Worm (Caenorhabditis elegans): Measurements from ENCODE around the gene sprp-4.

Gene sprp-4

DNA sequence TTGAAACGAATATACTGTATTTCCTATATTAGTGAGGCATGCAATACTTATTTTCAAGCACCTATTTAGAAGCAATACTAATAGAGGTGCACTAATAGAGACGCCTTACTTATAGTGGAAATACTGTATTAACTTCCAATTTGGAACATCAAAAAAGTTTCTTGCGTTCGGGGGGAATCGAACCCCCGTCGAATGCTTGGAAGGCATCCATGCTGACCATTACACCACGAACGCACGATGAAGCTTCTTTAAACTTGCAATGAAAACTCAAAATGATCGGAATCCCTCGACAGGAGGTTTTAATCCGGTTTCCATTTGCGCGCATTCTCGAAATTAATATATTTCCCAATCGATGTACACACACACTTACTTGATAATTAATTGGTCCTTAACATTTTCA, 15.2 kb downstream of the sprp-4 start:
- no peak for TF ChIP-seq nhr-11 (tag; optimal IDR thresholded peaks at IDR 0.05)
- peak; percentile 6 for TF ChIP-seq nfya-1 (tag; optimal IDR thresholded peaks at IDR 0.05; ENCODE audit: insufficient read depth)
- TF ChIP-seq nhr-43 (tag; optimal IDR thresholded peaks at IDR 0.05; ENCODE audit: poor library complexity, severe bottlenecking) = peak; percentile 18
- no peak for TF ChIP-seq hmg-11 (tag; optimal IDR thresholded peaks at IDR 0.05)

ce11 chrX:8835887-8836348, 17.5 kb downstream of the sprp-4 start, which contains the start of gene C28G1.2:
TSS of gene C28G1.2 (plus strand) at chrX:8836016.
- TF ChIP-seq skn-1 (tag; optimal IDR thresholded peaks at IDR 0.05) (peak; percentile 85), unc-62 (GFP tag; optimal IDR thresholded peaks at IDR 0.05) (peak; percentile 82), nhr-12 (tag; optimal IDR thresholded peaks at IDR 0.05) (no peak), ztf-11 (tag; optimal IDR thresholded peaks at IDR 0.05) (no peak), zag-1 (tag; optimal IDR thresholded peaks at IDR 0.05) (peak; percentile 53), snpc-4 (tag; optimal IDR thresholded peaks at IDR 0.05) (peak; percentile 68), ama-1 (optimal IDR thresholded peaks at IDR 0.05) (no peak), sea-2 (GFP tag; optimal IDR thresholded peaks at IDR 0.05) (peak; percentile 87), nhr-28 (tag; optimal IDR thresholded peaks at IDR 0.05) (no peak), fkh-10 (GFP tag; optimal IDR thresholded peaks at IDR 0.05) (no peak), unc-39 (tag; optimal IDR thresholded peaks at IDR 0.05) (no peak), lin-15B (tag; optimal IDR thresholded peaks at IDR 0.05) (peak; percentile 76), mdl-1 (tag; optimal IDR thresholded peaks at IDR 0.05) (peak; percentile 67), fos-1 (tag; optimal IDR thresholded peaks at IDR 0.05) (no peak), ceh-82 (tag; optimal IDR thresholded peaks at IDR 0.05) (peak; percentile 83), tbx-2 (tag; optimal IDR thresholded peaks at IDR 0.05) (peak; percentile 94), elt-2 (tag; optimal IDR thresholded peaks at IDR 0.05) (peak; percentile 40), nhr-77 (tag; optimal IDR thresholded peaks at IDR 0.05) (peak; percentile 74), ZK546.5 (tag; optimal IDR thresholded peaks at IDR 0.05) (no peak), nhr-67 (tag; optimal IDR thresholded peaks at IDR 0.05) (no peak), lsy-12 (tag; optimal IDR thresholded peaks at IDR 0.05) (peak; percentile 94), aly-2 (tag; optimal IDR thresholded peaks at IDR 0.05) (no peak), fkh-2 (tag; optimal IDR thresholded peaks at IDR 0.05) (no peak), mml-1 (tag; optimal IDR thresholded peaks at IDR 0.05) (no peak), pqm-1 (tag; optimal IDR thresholded peaks at IDR 0.05) (peak; percentile 53), ceh-16 (tag; optimal IDR thresholded peaks at IDR 0.05) (peak; percentile 22), ceh-9 (tag; optimal IDR thresholded peaks at IDR 0.05) (no peak), nhr-76 (tag; optimal IDR thresholded peaks at IDR 0.05) (peak; percentile 73), ztf-4 (tag; optimal IDR thresholded peaks at IDR 0.05) (peak; percentile 5), ceh-28 (tag; optimal IDR thresholded peaks at IDR 0.05) (peak; percentile 93), R02D3.7 (tag; optimal IDR thresholded peaks at IDR 0.05) (peak; percentile 78), pha-4 (tag; optimal IDR thresholded peaks at IDR 0.05) (peak; percentile 89), lin-39 (tag; optimal IDR thresholded peaks at IDR 0.05) (peak; percentile 87), jun-1 (tag; optimal IDR thresholded peaks at IDR 0.05) (peak; percentile 93), egl-27 (tag; optimal IDR thresholded peaks at IDR 0.05) (peak; percentile 88), eor-1 (tag; optimal IDR thresholded peaks at IDR 0.05) (no peak), nhr-11 (tag; optimal IDR thresholded peaks at IDR 0.05) (peak; percentile 68), hmg-11 (tag; optimal IDR thresholded peaks at IDR 0.05) (peak; percentile 100), daf-12 (tag; optimal IDR thresholded peaks at IDR 0.05) (no peak), elt-3 (tag; optimal IDR thresholded peaks at IDR 0.05) (peak in 1 of 3 experiments; percentile 69), nhr-25 (tag; optimal IDR thresholded peaks at IDR 0.05) (peak; percentile 82), elt-1 (tag; optimal IDR thresholded peaks at IDR 0.05) (peak; percentile 33), nhr-43 (tag; optimal IDR thresholded peaks at IDR 0.05; ENCODE audit: poor library complexity, severe bottlenecking) (peak; percentile 95), egl-5 (tag; optimal IDR thresholded peaks at IDR 0.05) (peak; percentile 77), nhr-23 (tag; optimal IDR thresholded peaks at IDR 0.05) (peak; percentile 94), nhr-237 (tag; optimal IDR thresholded peaks at IDR 0.05) (no peak), nfya-1 (tag; optimal IDR thresholded peaks at IDR 0.05; ENCODE audit: insufficient read depth) (peak; percentile 80)

Measured in whole organism, L3 larva.